Fruit fly (Drosophila melanogaster): ENCODE measurements around the gene CG1090.

The CG1090 gene

DNA sequence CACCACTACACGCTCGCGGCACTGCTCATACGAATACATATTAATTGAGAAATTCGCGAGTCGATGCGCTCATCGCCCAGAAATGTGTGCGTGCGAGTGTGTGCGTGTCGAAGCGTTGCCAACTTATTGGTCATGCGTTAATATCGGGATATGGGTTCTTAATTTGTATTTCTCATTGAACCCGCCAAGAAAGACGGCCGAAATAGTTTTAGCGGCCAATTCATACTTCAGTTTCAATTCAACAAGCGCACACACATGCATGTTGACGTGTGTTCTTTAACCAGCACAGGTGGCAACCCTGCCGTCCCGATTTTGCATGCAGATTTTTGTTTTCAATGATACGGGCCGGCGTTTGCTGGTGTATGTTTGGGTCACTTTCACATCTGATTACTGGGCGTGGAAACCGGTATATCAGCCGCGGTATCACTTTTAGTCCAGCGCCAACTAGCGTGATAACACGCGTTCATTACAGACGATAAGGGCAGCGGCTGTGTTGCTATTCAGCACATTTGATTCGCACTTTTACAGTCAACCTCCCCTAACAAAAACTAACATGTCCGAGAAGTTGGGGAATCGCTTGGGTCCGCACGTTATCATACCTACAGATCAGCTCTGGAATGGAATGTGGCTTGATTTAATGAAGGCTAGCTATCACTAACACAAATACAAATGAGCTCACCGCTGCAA, 44.2 kb downstream of the CG1090 start (continued):
- no peak for TF ChIP-seq dac (GFP tag; optimal IDR thresholded peaks at IDR 0.05)
- TF ChIP-seq Blimp-1 (GFP tag; optimal IDR thresholded peaks at IDR 0.05): peak; percentile 94
- no peak for TF ChIP-seq CG9139 (GFP tag; optimal IDR thresholded peaks at IDR 0.05)
- no peak for TF ChIP-seq Met (GFP tag; optimal IDR thresholded peaks at IDR 0.05)
- no peak for TF ChIP-seq CG16779 (tag; optimal IDR thresholded peaks at IDR 0.05)
- no peak for TF ChIP-seq CG10669 (GFP tag; optimal IDR thresholded peaks at IDR 0.05)
- peak; percentile 66 for TF ChIP-seq esn (GFP tag; optimal IDR thresholded peaks at IDR 0.05)
- peak; percentile 45 for TF ChIP-seq CG15336 (GFP tag; IDR thresholded peaks at IDR 0.05)
- peak; percentile 59 for TF ChIP-seq pdm3 (GFP tag; optimal IDR thresholded peaks at IDR 0.05)
- TF ChIP-seq CG11762 (GFP tag; optimal IDR thresholded peaks at IDR 0.05; ENCODE audit: insufficient read depth): peak; percentile 25
- TF ChIP-seq CG11902 (GFP tag; optimal IDR thresholded peaks at IDR 0.05): peak; percentile 9
- peak; percentile 92 for TF ChIP-seq svp (GFP tag)
- TF ChIP-seq CG6792 (GFP tag; optimal IDR thresholded peaks at IDR 0.05): peak; percentile 49
- peak; percentile 43 for TF ChIP-seq cyc (GFP tag; optimal IDR thresholded peaks at IDR 0.05)
- TF ChIP-seq Ets21C (GFP tag; optimal IDR thresholded peaks at IDR 0.05): peak; percentile 45
- TF ChIP-seq Hr39 (GFP tag; optimal IDR thresholded peaks at IDR 0.05): no peak
- peak; percentile 29 to 36 for TF ChIP-seq ss (GFP tag; optimal IDR thresholded peaks at IDR 0.05)
- TF ChIP-seq Hr38 (GFP tag; optimal IDR thresholded peaks at IDR 0.05): no peak
- no peak for TF ChIP-seq spab (GFP tag; optimal IDR thresholded peaks at IDR 0.05)
- no peak for TF ChIP-seq Sox15 (GFP tag; optimal IDR thresholded peaks at IDR 0.05)
- peak; percentile 32 for TF ChIP-seq dsx (GFP tag; optimal IDR thresholded peaks at IDR 0.05; ENCODE audit: poor library complexity, severe bottlenecking)
- TF ChIP-seq net (GFP tag; optimal IDR thresholded peaks at IDR 0.05): peak; percentile 49
- TF ChIP-seq CG3032 (tag; optimal IDR thresholded peaks at IDR 0.05): peak; percentile 3
- TF ChIP-seq CG8632 (GFP tag; optimal IDR thresholded peaks at IDR 0.05): no peak
- TF ChIP-seq CG8319 (GFP tag; optimal IDR thresholded peaks at IDR 0.05): no peak
- peak; percentile 86 for TF ChIP-seq Eip78C (GFP tag)
- no peak for TF ChIP-seq CG11294 (GFP tag; IDR thresholded peaks at IDR 0.05)
- peak; percentile 1 to 43 for TF ChIP-seq salr (GFP tag; optimal IDR thresholded peaks at IDR 0.05)
- peak; percentile 35 for TF ChIP-seq eg (GFP tag; IDR thresholded peaks at IDR 0.05)
- TF ChIP-seq Eip93F (GFP tag; optimal IDR thresholded peaks at IDR 0.05): peak; percentile 19
- peak; percentile 47 for TF ChIP-seq CG31627 (GFP tag; optimal IDR thresholded peaks at IDR 0.05)
- TF ChIP-seq lz (GFP tag; optimal IDR thresholded peaks at IDR 0.05): peak; percentile 28
- peak; percentile 45 for TF ChIP-seq Hr4 (GFP tag; optimal IDR thresholded peaks at IDR 0.05)
- TF ChIP-seq CG1621 (tag; optimal IDR thresholded peaks at IDR 0.05): no peak
- TF ChIP-seq Lpt (GFP tag; optimal IDR thresholded peaks at IDR 0.05): no peak

dm6 chr3R:4407325-4407724, 47.6 kb downstream of the CG1090 start:
- no peak for TF ChIP-seq CG3919 (GFP tag; optimal IDR thresholded peaks at IDR 0.05)
- TF ChIP-seq svp (GFP tag): peak; percentile 60
- no peak for TF ChIP-seq dsx (GFP tag; optimal IDR thresholded peaks at IDR 0.05; ENCODE audit: poor library complexity, severe bottlenecking)

DNA sequence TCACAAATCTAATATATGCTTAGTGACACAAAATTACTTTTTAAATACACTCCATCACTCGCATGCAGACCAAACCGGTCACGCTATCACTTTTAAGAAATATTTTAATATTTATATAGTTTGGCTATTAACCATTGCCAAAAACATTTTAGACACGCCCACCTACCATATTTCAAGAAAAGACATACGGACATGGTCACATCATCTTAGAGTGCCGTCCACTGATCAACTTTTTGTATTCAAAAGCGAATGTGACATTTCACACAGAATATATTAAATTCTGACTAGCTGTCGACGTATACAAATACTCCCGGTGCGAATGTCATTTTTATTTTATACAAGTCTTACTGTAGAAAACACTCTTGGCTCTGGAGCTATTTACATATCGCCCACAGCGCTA, 56.5 kb downstream of the CG1090 start, which contains the start of gene CG31528:
TSS of gene CG31528 (plus strand) at position 301 of the 400 bp plus-strand sequence.
- TF ChIP-seq fkh (GFP tag; optimal IDR thresholded peaks at IDR 0.05): no peak
- no peak for TF ChIP-seq CG3919 (GFP tag; optimal IDR thresholded peaks at IDR 0.05)
- no peak for TF ChIP-seq CG11762 (GFP tag; optimal IDR thresholded peaks at IDR 0.05; ENCODE audit: insufficient read depth)
- no peak for TF ChIP-seq CG15336 (GFP tag; IDR thresholded peaks at IDR 0.05)
- no peak for TF ChIP-seq topi (GFP tag; optimal IDR thresholded peaks at IDR 0.05)
- no peak for TF ChIP-seq CG6163 (GFP tag; IDR thresholded peaks at IDR 0.05)
- TF ChIP-seq svp (GFP tag): no peak
- no peak for TF ChIP-seq Hr39 (GFP tag; optimal IDR thresholded peaks at IDR 0.05)
- TF ChIP-seq esn (GFP tag; optimal IDR thresholded peaks at IDR 0.05): no peak
- TF ChIP-seq Ets21C (GFP tag; optimal IDR thresholded peaks at IDR 0.05): no peak
- TF ChIP-seq Sox15 (GFP tag; optimal IDR thresholded peaks at IDR 0.05): no peak
- TF ChIP-seq CG4318 (GFP tag; optimal IDR thresholded peaks at IDR 0.05): no peak
- no peak for TF ChIP-seq dac (GFP tag; optimal IDR thresholded peaks at IDR 0.05)
- no peak for TF ChIP-seq CG1621 (tag; optimal IDR thresholded peaks at IDR 0.05)
- no peak for TF ChIP-seq cyc (GFP tag; optimal IDR thresholded peaks at IDR 0.05)
- no peak for TF ChIP-seq acj6 (GFP tag; optimal IDR thresholded peaks at IDR 0.05)
- no peak for TF ChIP-seq Hr38 (GFP tag; optimal IDR thresholded peaks at IDR 0.05)
- TF ChIP-seq OdsH (GFP tag; optimal IDR thresholded peaks at IDR 0.05): no peak
- TF ChIP-seq pdm3 (GFP tag; optimal IDR thresholded peaks at IDR 0.05): no peak

Measured in whole organism, prepupa.